Worm (Caenorhabditis elegans) whole organism, young adult: ENCODE data around the gene elo-5.
A peak's percentile ranks its signal among the peaks of the same experiment; 100 is the strongest.

ENCODE experiments used
- B0336.3 ChIP-seq: fragments of 200-800 bp; sonication (Bioruptor generic); IDR thresholded peaks from 2 replicates; pipeline ENCODE4 v1.3.6; 2022; ENCODE audit warnings: missing genetic modification characterization, missing compliant biosample characterization
- C06A6.2 ChIP-seq: fragments of 200-800 bp; sonication (Bioruptor generic); conservative IDR thresholded peaks from 2 replicates; pipeline ENCODE4 v1.3.6; 2022; ENCODE audit warnings: missing genetic modification characterization, missing compliant biosample characterization
- D2030.7 ChIP-seq: fragments of 200-800 bp; sonication (Bioruptor generic); IDR thresholded peaks from 2 replicates; pipeline ENCODE4 v1.3.6; 2022; ENCODE audit warnings: missing genetic modification reagents, missing genetic modification characterization, missing compliant biosample characterization
- F52B5.7 ChIP-seq: sonication (generic microtip); optimal IDR thresholded peaks from 2 replicates; lab custom pipeline; 2016; ENCODE audit warnings: mild to moderate bottlenecking, missing genetic modification characterization, missing compliant biosample characterization
- K11D2.4 ChIP-seq: fragments of 200-800 bp; sonication (Bioruptor generic); IDR thresholded peaks from 2 replicates; pipeline ENCODE4 v1.3.6; 2022; ENCODE audit warnings: missing genetic modification reagents, missing genetic modification characterization, missing compliant biosample characterization
- Y53F4B.3 ChIP-seq: fragments of 200-800 bp; sonication (Bioruptor generic); IDR thresholded peaks from 2 replicates; pipeline ENCODE4 v1.3.6; 2022; ENCODE audit warnings: missing genetic modification reagents, missing genetic modification characterization, missing compliant biosample characterization
- Y53G8AR.9 ChIP-seq: fragments of 200-800 bp; sonication (Bioruptor generic); conservative IDR thresholded peaks from 2 replicates; pipeline ENCODE4 v1.3.6; 2022; ENCODE audit warnings: missing genetic modification reagents, missing genetic modification characterization, missing compliant biosample characterization
- Y67H2A.10 ChIP-seq: fragments of 200-800 bp; sonication (Bioruptor generic); conservative IDR thresholded peaks from 2 replicates; pipeline ENCODE4 v1.3.6; 2022; ENCODE audit warnings: missing genetic modification reagents, missing genetic modification characterization, missing compliant biosample characterization
- Y95B8A.8 ChIP-seq: fragments of 200-800 bp; sonication (Bioruptor generic); IDR thresholded peaks from 2 replicates; pipeline ENCODE4 v1.3.6; 2022; ENCODE audit warnings: missing genetic modification reagents, missing genetic modification characterization, missing compliant biosample characterization
- akir-1 ChIP-seq: fragments of 200-800 bp; sonication (Bioruptor generic); optimal IDR thresholded peaks from 2 replicates; lab custom pipeline; 2018; ENCODE audit warnings: mild to moderate bottlenecking, missing genetic modification characterization, moderate library complexity, missing compliant biosample characterization
- ama-1 ChIP-seq, 3 experiments: fragments of 150-350 bp in 1 of 3; sonication (generic microtip) in 2 of 3; optimal IDR thresholded peaks; 2 replicates each; lab custom pipeline; 2014 to 2018; ENCODE audit warnings: missing biosample characterization in 2 of 3, missing genetic modification characterization in 2 of 3, missing genetic modification reagents in 2 of 3
- atf-7 ChIP-seq: sonication (generic microtip); optimal IDR thresholded peaks from 2 replicates; lab custom pipeline; 2017; ENCODE audit warnings: mild to moderate bottlenecking, missing genetic modification characterization, missing compliant biosample characterization
- attf-5 ChIP-seq: fragments of 200-800 bp; sonication (Bioruptor generic); optimal IDR thresholded peaks from 2 replicates; lab custom pipeline; 2018; ENCODE audit warnings: mild to moderate bottlenecking, missing genetic modification characterization, missing compliant biosample characterization
- attf-6 ChIP-seq: fragments of 200-800 bp; sonication (Bioruptor generic); IDR thresholded peaks from 2 replicates; pipeline ENCODE4 v1.3.6; 2022; ENCODE audit warnings: missing genetic modification reagents, missing genetic modification characterization, missing compliant biosample characterization
- ceh-27 ChIP-seq: fragments of 200-800 bp; sonication (Bioruptor generic); optimal IDR thresholded peaks from 2 replicates; lab custom pipeline; 2018; ENCODE audit warnings: mild to moderate bottlenecking, missing genetic modification characterization, moderate library complexity, missing compliant biosample characterization
- efl-1 ChIP-seq: fragments of 150-350 bp; optimal IDR thresholded peaks from 2 replicates; lab custom pipeline; 2014; ENCODE audit warnings: missing biosample characterization, missing genetic modification reagents, missing genetic modification characterization
- egl-18 ChIP-seq: fragments of 200-800 bp; sonication (Bioruptor generic); IDR thresholded peaks from 2 replicates; pipeline ENCODE4 v1.3.6; 2022; ENCODE audit warnings: missing genetic modification reagents, missing genetic modification characterization, missing compliant biosample characterization
- egl-44 ChIP-seq: fragments of 200-800 bp; sonication (Bioruptor generic); IDR thresholded peaks from 2 replicates; pipeline ENCODE4 v1.3.6; 2022; ENCODE audit warnings: missing genetic modification reagents, missing genetic modification characterization, missing compliant biosample characterization
- hmg-1.2 ChIP-seq: fragments of 200-800 bp; sonication (Bioruptor generic); IDR thresholded peaks from 2 replicates; pipeline ENCODE4 v1.3.6; 2022; ENCODE audit warnings: missing genetic modification reagents, missing genetic modification characterization, missing compliant biosample characterization
- hmg-20 ChIP-seq: fragments of 200-800 bp; sonication (Bioruptor generic); IDR thresholded peaks from 2 replicates; pipeline ENCODE4 v1.3.6; 2022; ENCODE audit warnings: missing genetic modification reagents, missing genetic modification characterization, missing compliant biosample characterization
- let-526 ChIP-seq: fragments of 200-800 bp; sonication (Bioruptor generic); IDR thresholded peaks from 2 replicates; pipeline ENCODE4 v1.3.6; 2022; ENCODE audit warnings: missing genetic modification reagents, missing genetic modification characterization, missing compliant biosample characterization
- lin-40 ChIP-seq: sonication (generic microtip); optimal IDR thresholded peaks from 2 replicates; lab custom pipeline; 2016; ENCODE audit warnings: missing genetic modification characterization, mild to moderate bottlenecking, missing compliant biosample characterization, missing genotype, missing genetic modification reagents
- lin-54 ChIP-seq: fragments of 200-800 bp; sonication (Bioruptor generic); optimal IDR thresholded peaks from 2 replicates; lab custom pipeline; 2018; ENCODE audit warnings: mild to moderate bottlenecking, missing genetic modification characterization, missing compliant biosample characterization
- lsy-27 ChIP-seq: sonication (generic microtip); optimal IDR thresholded peaks from 2 replicates; lab custom pipeline; 2017; ENCODE audit warnings: missing genetic modification characterization, mild to moderate bottlenecking, missing compliant biosample characterization, antibody characterized with exemption, missing genotype, borderline replicate concordance; ENCODE audit not compliant: insufficient read depth
- madf-6 ChIP-seq: fragments of 200-800 bp; sonication (Bioruptor generic); IDR thresholded peaks from 2 replicates; pipeline ENCODE4 v1.3.6; 2022; ENCODE audit warnings: missing genetic modification reagents, missing genetic modification characterization, missing compliant biosample characterization
- mel-28 ChIP-seq: sonication (generic microtip); optimal IDR thresholded peaks from 2 replicates; lab custom pipeline; 2016; ENCODE audit warnings: borderline replicate concordance, mild to moderate bottlenecking, missing genetic modification characterization, missing compliant biosample characterization
- nfya-1 ChIP-seq: sonication (generic microtip); optimal IDR thresholded peaks from 2 replicates; lab custom pipeline; 2017; ENCODE audit warnings: antibody characterized with exemption, missing compliant biosample characterization, missing genetic modification characterization, borderline replicate concordance; ENCODE audit not compliant: insufficient read depth
- nfyb-1 ChIP-seq: fragments of 200-800 bp; sonication (Bioruptor generic); IDR thresholded peaks from 2 replicates; pipeline ENCODE4 v1.3.6; 2022; ENCODE audit warnings: missing genetic modification reagents, missing genetic modification characterization, missing compliant biosample characterization
- nhr-120 ChIP-seq: fragments of 200-800 bp; sonication (Bioruptor generic); IDR thresholded peaks from 2 replicates; pipeline ENCODE4 v1.3.6; 2022; ENCODE audit warnings: missing genetic modification characterization, missing compliant biosample characterization
- nhr-90 ChIP-seq: sonication (generic microtip); optimal IDR thresholded peaks from 2 replicates; lab custom pipeline; 2016; ENCODE audit warnings: missing genotype, mild to moderate bottlenecking, missing genetic modification characterization, missing compliant biosample characterization
- repo-1 ChIP-seq: sonication (generic microtip); optimal IDR thresholded peaks from 2 replicates; lab custom pipeline; 2017; ENCODE audit warnings: mild to moderate bottlenecking, missing genetic modification characterization, missing compliant biosample characterization
- snpc-4 ChIP-seq, 5 experiments: fragments of 150-350 bp in 1 of 5; sonication (generic microtip) in 4 of 5; optimal IDR thresholded peaks; 2 replicates each; lab custom pipeline; 2014 to 2018; ENCODE audit warnings: missing genetic modification characterization in 5 of 5, missing biosample characterization in 3 of 5, antibody characterized with exemption in 2 of 5, mild to moderate bottlenecking in 2 of 5, missing compliant biosample characterization in 2 of 5, missing genotype in 2 of 5, moderate library complexity in 2 of 5, missing genetic modification reagents in 1 of 5
- tbp1 ChIP-seq: fragments of 200-800 bp; sonication (Bioruptor generic); optimal IDR thresholded peaks from 2 replicates; lab custom pipeline; 2018; ENCODE audit warnings: mild to moderate bottlenecking, missing genetic modification characterization, missing compliant biosample characterization
- tlf-1 ChIP-seq: fragments of 200-800 bp; sonication (Bioruptor generic); optimal IDR thresholded peaks from 2 replicates; lab custom pipeline; 2018; ENCODE audit warnings: mild to moderate bottlenecking, missing genetic modification characterization, missing compliant biosample characterization
- unc-130 ChIP-seq: sonication (generic microtip); optimal IDR thresholded peaks from 2 replicates; lab custom pipeline; 2016; ENCODE audit warnings: missing genetic modification reagents, missing genetic modification characterization, missing compliant biosample characterization
- unc-62 ChIP-seq: fragments of 150-350 bp; optimal IDR thresholded peaks from 2 replicates; lab custom pipeline; 2014; ENCODE audit warnings: missing biosample characterization, missing genetic modification reagents, missing genetic modification characterization
- xnd-1 ChIP-seq: sonication (generic microtip); optimal IDR thresholded peaks from 2 replicates; lab custom pipeline; 2016; ENCODE audit warnings: missing genotype, missing genetic modification reagents, missing genetic modification characterization, missing compliant biosample characterization
- zfh-2 ChIP-seq: fragments of 200-800 bp; sonication (Bioruptor generic); conservative IDR thresholded peaks from 2 replicates; pipeline ENCODE4 v1.3.6; 2022; ENCODE audit warnings: missing genetic modification reagents, missing genetic modification characterization, missing compliant biosample characterization
- zim-3 ChIP-seq: sonication (generic microtip); optimal IDR thresholded peaks from 2 replicates; lab custom pipeline; 2017; ENCODE audit warnings: mild to moderate bottlenecking, missing genetic modification characterization, moderate library complexity, missing compliant biosample characterization
- ztf-18 ChIP-seq: sonication (generic microtip); optimal IDR thresholded peaks from 2 replicates; lab custom pipeline; 2016; ENCODE audit warnings: missing genotype, mild to moderate bottlenecking, missing genetic modification characterization, missing compliant biosample characterization
- ztf-25 ChIP-seq: fragments of 200-800 bp; sonication (Bioruptor generic); IDR thresholded peaks from 2 replicates; pipeline ENCODE4 v1.3.6; 2022; ENCODE audit warnings: missing genetic modification reagents, missing genetic modification characterization, missing compliant biosample characterization
- ztf-3 ChIP-seq: fragments of 200-800 bp; sonication (Bioruptor generic); optimal IDR thresholded peaks from 2 replicates; lab custom pipeline; 2018; ENCODE audit warnings: mild to moderate bottlenecking, missing genetic modification characterization, missing compliant biosample characterization

Gene elo-5

ce11 chrIV:5368860-5369259 lies 8.1 kb downstream of the elo-5 start (continued):
- TF ChIP-seq D2030.7: no peak
- no peak for TF ChIP-seq zim-3
- TF ChIP-seq lsy-27 (tag; lab: Kevin White, UChicago): no peak
- no peak for TF ChIP-seq efl-1 (GFP tag; lab: Kevin White, UChicago)
- TF ChIP-seq B0336.3 (GFP tag; lab: Robert Waterston, UW): peak; percentile 46; the same call in 1 of the 2 replicates
- no peak for TF ChIP-seq tlf-1 (GFP tag; lab: Kevin White, UChicago)
- no peak for TF ChIP-seq ztf-18 (tag; lab: Kevin White, UChicago)
- peak; percentile 93 for TF ChIP-seq hmg-1.2 (GFP tag; lab: Robert Waterston, UW)
- no peak for TF ChIP-seq Y67H2A.10
- TF ChIP-seq snpc-4 (GFP tag; optimal IDR thresholded peaks at IDR 0.05; lab: Kevin White, UChicago): no peak
- peak in 2 of 4 experiments; percentile 20 to 67 for TF ChIP-seq snpc-4 (tag; optimal IDR thresholded peaks at IDR 0.05; lab: Kevin White, UChicago)
- no peak for TF ChIP-seq ztf-3
- TF ChIP-seq akir-1 (GFP tag; lab: Kevin White, UChicago): no peak
- no peak for TF ChIP-seq nhr-90
- no peak for TF ChIP-seq xnd-1
- TF ChIP-seq lin-40 (tag; lab: Kevin White, UChicago): no peak
- peak; percentile 77 for TF ChIP-seq attf-5
- peak; percentile 8 for TF ChIP-seq tbp1 (GFP tag; lab: Kevin White, UChicago)
- 0 out of 2 replicates have a peak, but pooled peaks have one; percentile 40 for TF ChIP-seq Y95B8A.8 (GFP tag; lab: Robert Waterston, UW)
- peak; percentile 6 for TF ChIP-seq lin-54 (GFP tag; lab: Kevin White, UChicago)
- TF ChIP-seq egl-44 (GFP tag; lab: Robert Waterston, UW): no peak
- TF ChIP-seq zfh-2 (GFP tag; lab: Robert Waterston, UW): peak; percentile 63
- peak; percentile 63; the same call in 1 of the 2 replicates for TF ChIP-seq egl-18 (GFP tag; lab: Robert Waterston, UW)
- TF ChIP-seq nfyb-1: 0 out of 2 replicates have a peak, but pooled peaks have one; percentile 20
- no peak for TF ChIP-seq ceh-27
- peak; percentile 52 for TF ChIP-seq madf-6
- TF ChIP-seq Y53F4B.3 (GFP tag; lab: Robert Waterston, UW): no peak
- no peak for TF ChIP-seq nfya-1

ce11 chrIV:5367899-5368298 lies 9.0 kb downstream of the elo-5 start:
- TF ChIP-seq F52B5.7 (tag; lab: Kevin White, UChicago) (no peak), hmg-20 (GFP tag; lab: Robert Waterston, UW) (no peak), mel-28 (no peak), let-526 (GFP tag; lab: Robert Waterston, UW) (no peak), unc-130 (no peak), unc-62 (no peak), ama-1 (optimal IDR thresholded peaks at IDR 0.05; lab: Kevin White, UChicago) (no peak), ama-1 (GFP tag; optimal IDR thresholded peaks at IDR 0.05; lab: Kevin White, UChicago) (no peak), nhr-120 (no peak), lin-40 (tag; lab: Kevin White, UChicago) (no peak), Y53G8AR.9 (no peak), K11D2.4 (GFP tag; lab: Robert Waterston, UW) (no peak), attf-6 (GFP tag; lab: Robert Waterston, UW) (no peak), ztf-18 (tag; lab: Kevin White, UChicago) (no peak), ztf-25 (no peak), efl-1 (GFP tag; lab: Kevin White, UChicago) (no peak), atf-7 (tag; lab: Kevin White, UChicago) (no peak), attf-5 (no peak), C06A6.2 (GFP tag; lab: Robert Waterston, UW) (no peak), repo-1 (tag; lab: Kevin White, UChicago) (no peak)
